Fruit fly (Drosophila melanogaster) whole organism, embryonic: ENCODE measurements around the gene CkIIalpha.

Experiments
- CG12769 ChIP-seq: fragments of 200-800 bp; sonication (Bioruptor generic); optimal IDR thresholded peaks from 2 replicates; lab custom pipeline; 2019; ENCODE audit warnings: missing biosample characterization, mild to moderate bottlenecking, missing genetic modification characterization, moderate library complexity
- CG4820 ChIP-seq: fragments of 200-800 bp; sonication (Bioruptor generic); optimal IDR thresholded peaks from 3 replicates; lab custom pipeline; 2016; ENCODE audit warnings: missing biosample characterization, missing genetic modification characterization
- Drgx ChIP-seq: fragments of 200-800 bp; sonication (Bioruptor generic); IDR thresholded peaks from 2 replicates; pipeline ENCODE4 v1.3.6; 2022; ENCODE audit warnings: missing biosample characterization, missing genetic modification characterization
- Lpt ChIP-seq: fragments of >200 bp; optimal IDR thresholded peaks from 2 replicates; lab custom pipeline; 2018; ENCODE audit warnings: missing biosample characterization, missing genetic modification characterization
- Scr ChIP-seq: fragments of 200-800 bp; sonication (Bioruptor generic); IDR thresholded peaks from 2 replicates; pipeline ENCODE4 v1.3.6; 2022; ENCODE audit warnings: missing biosample characterization, missing genetic modification characterization; ENCODE audit not compliant: partially characterized antibody
- Vsx1 ChIP-seq: fragments of 200-800 bp; sonication (Bioruptor generic); optimal IDR thresholded peaks from 2 replicates; lab custom pipeline; 2017; ENCODE audit warnings: missing biosample characterization, mild to moderate bottlenecking, missing genetic modification characterization, missing genetic modification reagents

- no peak for TF ChIP-seq Scr (GFP tag; lab: Robert Waterston, UW)
- TF ChIP-seq CG4820 = no peak
- no peak for TF ChIP-seq CG12769
- TF ChIP-seq Vsx1 (GFP tag; lab: Kevin White, UChicago) = no peak
- TF ChIP-seq Lpt = no peak
- TF ChIP-seq Drgx (GFP tag; lab: Robert Waterston, UW) = no peak
These were observed 15.6 kb upstream of the CkIIalpha start for dm6 chr3L:23081256-23081655.
